Worm (Caenorhabditis elegans): ENCODE data around the gene stdh-1.

ce11 chrV:13878226-13878625 lies 28.1 kb upstream of the stdh-1 start:
- TF ChIP-seq nhr-77 (tag; optimal IDR thresholded peaks at IDR 0.05) (no peak), ama-1 (optimal IDR thresholded peaks at IDR 0.05) (no peak), unc-62 (GFP tag; optimal IDR thresholded peaks at IDR 0.05) (no peak), tbx-2 (tag; optimal IDR thresholded peaks at IDR 0.05) (no peak), ceh-82 (tag; optimal IDR thresholded peaks at IDR 0.05) (no peak), pha-4 (tag; optimal IDR thresholded peaks at IDR 0.05) (no peak), elt-2 (tag; optimal IDR thresholded peaks at IDR 0.05) (peak; percentile 86), jun-1 (tag; optimal IDR thresholded peaks at IDR 0.05) (peak; percentile 11), egl-27 (tag; optimal IDR thresholded peaks at IDR 0.05) (no peak)
